Fruit fly (Drosophila melanogaster) whole organism: Measurements from ENCODE around the gene Vha100-2.

ENCODE experiments used
- CG8478 ChIP-seq: fragments of >200 bp; optimal IDR thresholded peaks from 2 replicates; lab custom pipeline; 2018; ENCODE audit warnings: inconsistent platforms
- Dll ChIP-seq: fragments of >200 bp; optimal IDR thresholded peaks from 2 replicates; lab custom pipeline; 2017
- EcR ChIP-seq, 2 experiments: fragments of >200 bp; optimal IDR thresholded peaks; 2 replicates each; lab custom pipeline; 2017; ENCODE audit warnings: missing biosample characterization in 2 of 2, missing genetic modification characterization in 2 of 2, missing genetic modification reagents in 2 of 2
- pan ChIP-seq: fragments of >200 bp; optimal IDR thresholded peaks from 2 replicates; lab custom pipeline; 2017
- psq ChIP-seq: fragments of >200 bp; optimal IDR thresholded peaks from 2 replicates; lab custom pipeline; 2017
- usp ChIP-seq: fragments of >200 bp; optimal IDR thresholded peaks from 2 replicates; lab custom pipeline; 2017; ENCODE audit warnings: missing biosample characterization, missing genetic modification characterization, mixed read lengths

Vha100-2 gene

DNA sequence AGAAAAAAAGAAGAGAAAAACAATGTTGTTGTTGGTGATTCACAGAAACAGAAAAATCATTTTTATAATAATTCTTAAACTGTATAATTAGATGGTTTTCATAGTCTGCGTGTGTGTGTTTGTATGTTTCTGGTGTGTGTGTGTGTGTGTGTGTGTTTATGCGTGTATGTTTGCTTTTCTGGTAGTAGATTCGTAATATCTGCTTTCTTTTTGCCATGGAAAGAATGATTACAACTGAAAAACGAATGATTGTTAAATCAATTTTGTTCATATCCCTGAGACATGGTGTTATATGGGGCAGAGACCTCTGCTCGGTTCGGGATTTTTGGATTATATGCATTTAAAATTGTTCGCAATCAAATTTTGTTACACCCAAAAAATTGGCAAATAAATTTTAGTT, 24.4 kb upstream of the Vha100-2 start:
- TF ChIP-seq EcR (GFP tag; optimal IDR thresholded peaks at IDR 0.05; lab: Kevin White, UChicago) (no peak), Dll (no peak), pan (lab: Kevin White, UChicago) (no peak), usp (GFP tag; lab: Kevin White, UChicago) (no peak), CG8478 (lab: Kevin White, UChicago) (no peak), psq (lab: Kevin White, UChicago) (no peak)

dm6 chr3R:18422446-18422845, 23.5 kb upstream of the Vha100-2 start:
- TF ChIP-seq CG8478 (lab: Kevin White, UChicago): no peak
- no peak for TF ChIP-seq Dll

dm6 chr3R:18412279-18413214, 13.6 kb upstream of the Vha100-2 start, which contains the start of gene CG31122:
CG31122 (minus strand) TSS chr3R:18412874.
- TF ChIP-seq psq (lab: Kevin White, UChicago): no peak
- TF ChIP-seq CG8478 (lab: Kevin White, UChicago): peak; percentile 38
- no peak for TF ChIP-seq Dll

dm6 chr3R:18411205-18411749, 12.3 kb upstream of the Vha100-2 start, which contains the start of gene CG10864:
CG10864 (minus strand) TSS chr3R:18411631.
- no peak for TF ChIP-seq psq (lab: Kevin White, UChicago)
- no peak for TF ChIP-seq CG8478 (lab: Kevin White, UChicago)
- TF ChIP-seq EcR (GFP tag; optimal IDR thresholded peaks at IDR 0.05; lab: Kevin White, UChicago): no peak
- TF ChIP-seq usp (GFP tag; lab: Kevin White, UChicago): no peak
- TF ChIP-seq Dll: no peak
- TF ChIP-seq pan (lab: Kevin White, UChicago): no peak

dm6 chr3R:18404713-18405112, 5.7 kb upstream of the Vha100-2 start, which contains the start of gene CG7685:
CG7685 (plus strand) TSS chr3R:18404940.
- TF ChIP-seq psq (lab: Kevin White, UChicago) (no peak), Dll (no peak), CG8478 (lab: Kevin White, UChicago) (no peak), EcR (GFP tag; optimal IDR thresholded peaks at IDR 0.05; lab: Kevin White, UChicago) (no peak), pan (lab: Kevin White, UChicago) (no peak), usp (GFP tag; lab: Kevin White, UChicago) (no peak)

- no peak for TF ChIP-seq psq (lab: Kevin White, UChicago)
- TF ChIP-seq pan (lab: Kevin White, UChicago): no peak
- no peak for TF ChIP-seq EcR (GFP tag; optimal IDR thresholded peaks at IDR 0.05; lab: Kevin White, UChicago)
- no peak for TF ChIP-seq Dll
- TF ChIP-seq CG8478 (lab: Kevin White, UChicago): no peak
- TF ChIP-seq usp (GFP tag; lab: Kevin White, UChicago): no peak
Measured at dm6 chr3R:18402549-18403429, 3.8 kb upstream of the Vha100-2 start, which contains the start of the genes Wdr37 and koko. Wdr37 (minus strand) TSS chr3R:18402716. koko (plus strand) TSS chr3R:18403026.

DNA sequence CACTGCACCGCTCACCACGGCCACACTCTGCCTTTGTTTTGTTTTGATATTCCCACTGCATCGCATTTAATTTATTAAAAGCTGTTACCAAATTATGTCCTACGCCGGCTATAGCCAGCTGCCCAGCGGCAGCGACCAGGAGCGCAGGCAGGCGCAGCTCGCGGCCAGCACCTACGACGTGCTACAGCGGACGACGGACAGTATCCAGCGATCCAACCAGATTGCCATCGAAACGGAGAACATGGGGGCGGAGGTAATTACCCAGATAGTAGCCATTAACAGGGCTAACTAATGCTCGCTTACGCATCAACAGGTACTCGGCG, 690 bp upstream of the Vha100-2 start:
- no peak for TF ChIP-seq psq (lab: Kevin White, UChicago)
- TF ChIP-seq pan (lab: Kevin White, UChicago): no peak
- no peak for TF ChIP-seq EcR (GFP tag; optimal IDR thresholded peaks at IDR 0.05; lab: Kevin White, UChicago)
- TF ChIP-seq usp (GFP tag; lab: Kevin White, UChicago): no peak
- no peak for TF ChIP-seq CG8478 (lab: Kevin White, UChicago)

dm6 chr3R:18398460-18398901, 488 bp downstream of the Vha100-2 start:
- TF ChIP-seq CG8478 (lab: Kevin White, UChicago): no peak
- no peak for TF ChIP-seq usp (GFP tag; lab: Kevin White, UChicago)
- no peak for TF ChIP-seq psq (lab: Kevin White, UChicago)
- TF ChIP-seq Dll: peak; percentile 64
- TF ChIP-seq pan (lab: Kevin White, UChicago): no peak
- no peak for TF ChIP-seq EcR (GFP tag; optimal IDR thresholded peaks at IDR 0.05; lab: Kevin White, UChicago)

- no peak for TF ChIP-seq psq (lab: Kevin White, UChicago)
- no peak for TF ChIP-seq CG8478 (lab: Kevin White, UChicago)
- TF ChIP-seq pan (lab: Kevin White, UChicago): no peak
- TF ChIP-seq Dll: no peak
- no peak for TF ChIP-seq usp (GFP tag; lab: Kevin White, UChicago)
- TF ChIP-seq EcR (GFP tag; optimal IDR thresholded peaks at IDR 0.05; lab: Kevin White, UChicago): no peak
Measured at dm6 chr3R:18397834-18398378, 1.1 kb downstream of the Vha100-2 start.

DNA sequence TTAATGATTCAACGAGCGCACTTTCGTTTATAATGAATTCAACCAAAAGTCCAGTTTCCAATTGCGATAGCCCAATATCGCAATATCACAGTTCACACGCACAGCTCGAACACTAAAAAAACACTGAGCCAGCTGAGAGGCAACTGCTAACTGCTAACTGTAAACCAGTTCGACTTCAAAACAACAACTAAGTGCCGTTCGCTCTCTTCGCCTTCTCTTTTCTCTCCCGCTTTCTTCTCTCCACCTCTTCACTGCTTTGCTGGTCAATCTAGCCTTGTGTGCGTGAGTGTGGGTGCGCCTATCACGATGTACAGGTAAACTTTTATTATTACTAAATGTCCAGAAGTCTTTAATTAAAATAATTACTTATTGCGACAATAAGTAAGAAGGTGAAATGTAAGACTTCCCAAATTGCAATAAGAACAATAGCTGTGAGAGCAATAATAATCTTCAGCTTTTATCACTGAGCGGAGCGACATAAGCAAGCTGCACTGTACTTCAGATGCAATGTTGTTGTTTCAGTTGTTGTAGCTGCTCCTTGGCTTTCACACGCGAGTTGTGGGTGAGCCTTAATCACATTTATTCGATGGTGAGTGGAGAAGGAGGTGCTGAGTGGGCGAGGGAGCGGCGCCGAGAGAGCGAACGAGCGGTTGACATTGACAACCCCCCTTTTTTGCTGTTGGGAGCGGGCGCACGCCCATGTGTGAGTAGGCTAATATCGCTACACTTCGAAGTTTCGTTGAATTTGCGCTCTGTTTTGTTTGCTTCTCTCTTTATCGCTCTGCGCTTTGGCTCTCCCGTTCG, 2.0 kb downstream of the Vha100-2 start, which contains the start of gene Vti1b:
Gene Vti1b (plus strand): TSS at position 195 of the 804 bp plus-strand sequence.
- no peak for TF ChIP-seq psq (lab: Kevin White, UChicago)
- no peak for TF ChIP-seq EcR (GFP tag; optimal IDR thresholded peaks at IDR 0.05; lab: Kevin White, UChicago)
- peak; percentile 89 for TF ChIP-seq Dll
- no peak for TF ChIP-seq usp (GFP tag; lab: Kevin White, UChicago)
- no peak for TF ChIP-seq pan (lab: Kevin White, UChicago)
